Fruit fly (Drosophila melanogaster): ENCODE measurements around the gene Mst36Fa.

The Mst36Fa gene

dm6 chr2L:18717365-18718011 is 40.7 kb upstream of the Mst36Fa start (continued):
- TF ChIP-seq kni (GFP tag; optimal IDR thresholded peaks at IDR 0.05) (peak; percentile 36), Xrp1 (GFP tag; IDR thresholded peaks at IDR 0.05) (peak; percentile 39; the same call in 1 of the 2 replicates), Nf-YA (GFP tag; IDR thresholded peaks at IDR 0.05) (0 out of 2 replicates have a peak, but pooled peaks have one; percentile 18), sens (GFP tag) (peak; percentile 54), CG2199 (GFP tag; IDR thresholded peaks at IDR 0.05) (no peak), CG14014 (GFP tag; IDR thresholded peaks at IDR 0.05) (no peak; the same call in 1 of the 2 replicates), CG11456 (GFP tag; IDR thresholded peaks at IDR 0.05) (peak; percentile 34; the same call in 1 of the 3 replicates), Meics (GFP tag; optimal IDR thresholded peaks at IDR 0.05) (peak; percentile 17), onecut (GFP tag; IDR thresholded peaks at IDR 0.05) (0 out of 2 replicates have a peak, but pooled peaks have one; percentile 12), sob (GFP tag; IDR thresholded peaks at IDR 0.05) (0 out of 2 replicates have a peak, but pooled peaks have one; percentile 25), CG15601 (tag; optimal IDR thresholded peaks at IDR 0.05) (peak; percentile 8), sisA (GFP tag; IDR thresholded peaks at IDR 0.05) (peak; percentile 30), cwo (GFP tag; optimal IDR thresholded peaks at IDR 0.05) (peak; percentile 18), CG11398 (GFP tag; optimal IDR thresholded peaks at IDR 0.05) (no peak), Awh (GFP tag; IDR thresholded peaks at IDR 0.05) (0 out of 2 replicates have a peak, but pooled peaks have one; percentile 18), CG15269 (tag; optimal IDR thresholded peaks at IDR 0.05) (no peak), CG12942 (GFP tag; optimal IDR thresholded peaks at IDR 0.05) (no peak), CG10979 (tag; optimal IDR thresholded peaks at IDR 0.05) (peak; percentile 33), CG11723 (GFP tag; optimal IDR thresholded peaks at IDR 0.05) (peak; percentile 6), lab (GFP tag; optimal IDR thresholded peaks at IDR 0.05) (peak; percentile 54), CG4424 (GFP tag; optimal IDR thresholded peaks at IDR 0.05) (no peak), Dbx (GFP tag; IDR thresholded peaks at IDR 0.05) (no peak), CG1024 (GFP tag; IDR thresholded peaks at IDR 0.05) (no peak), CG10209 (GFP tag; optimal IDR thresholded peaks at IDR 0.05) (peak; percentile 15), otp (GFP tag; IDR thresholded peaks at IDR 0.05) (no peak), CG30403 (GFP tag; optimal IDR thresholded peaks at IDR 0.05) (peak; percentile 11), E2f2 (GFP tag; IDR thresholded peaks at IDR 0.05) (0 out of 2 replicates have a peak, but pooled peaks have one; percentile 10), HHEX (GFP tag; optimal IDR thresholded peaks at IDR 0.05) (peak; percentile 36), dysf (GFP tag; IDR thresholded peaks at IDR 0.05) (0 out of 3 replicates have a peak, but pooled peaks have one; percentile 34)

dm6 chr2L:18714086-18714485 is 37.3 kb upstream of the Mst36Fa start:
- TF ChIP-seq sna (GFP tag; IDR thresholded peaks at IDR 0.05; ENCODE audit: partially characterized antibody) (no peak), Dll (GFP tag; IDR thresholded peaks at IDR 0.05; ENCODE audit: partially characterized antibody) (no peak), CG1602 (GFP tag; optimal IDR thresholded peaks at IDR 0.05) (no peak), pita (GFP tag; optimal IDR thresholded peaks at IDR 0.05) (peak; percentile 63), knrl (GFP tag; IDR thresholded peaks at IDR 0.05; ENCODE audit: partially characterized antibody) (0 out of 3 replicates have a peak, but pooled peaks have one; percentile 37), CG13894 (tag; optimal IDR thresholded peaks at IDR 0.05) (no peak), CG12391 (tag; optimal IDR thresholded peaks at IDR 0.05) (no peak), CG8388 (GFP tag; optimal IDR thresholded peaks at IDR 0.05) (no peak), CG5953 (GFP tag; IDR thresholded peaks at IDR 0.05) (no peak), CTCF (GFP tag; optimal IDR thresholded peaks at IDR 0.05) (peak; percentile 82), Pdp1 (GFP tag; optimal IDR thresholded peaks at IDR 0.05) (peak in 1 of 2 experiments; percentile 6), CG14710 (tag; optimal IDR thresholded peaks at IDR 0.05) (peak; percentile 5), CG12769 (tag; optimal IDR thresholded peaks at IDR 0.05) (no peak), CG17612 (GFP tag; IDR thresholded peaks at IDR 0.05) (no peak), E2f2 (GFP tag; IDR thresholded peaks at IDR 0.05) (peak; percentile 81), lbe (GFP tag; optimal IDR thresholded peaks at IDR 0.05) (no peak), Jarid2 (GFP tag; optimal IDR thresholded peaks at IDR 0.05) (no peak), gfzf (GFP tag; optimal IDR thresholded peaks at IDR 0.05) (peak; percentile 10), Dp (GFP tag; optimal IDR thresholded peaks at IDR 0.05) (peak; percentile 75), cg (GFP tag; optimal IDR thresholded peaks at IDR 0.05) (no peak), Lhr (GFP tag; optimal IDR thresholded peaks at IDR 0.05) (peak; percentile 49), amos (GFP tag; IDR thresholded peaks at IDR 0.05; ENCODE audit: partially characterized antibody) (peak; percentile 60; the same call in 1 of the 2 replicates)

Data from whole organism, embryonic.